Fruit fly (Drosophila melanogaster) whole organism, embryonic: ENCODE measurements around the gene GC.

Experiments
- Atf-2 ChIP-seq: fragments of 200-800 bp; sonication (Bioruptor generic); optimal IDR thresholded peaks from 2 replicates; lab custom pipeline; 2016; ENCODE audit warnings: missing biosample characterization, missing genetic modification characterization
- CG10209 ChIP-seq: fragments of 200-800 bp; sonication (Bioruptor generic); optimal IDR thresholded peaks from 3 replicates; lab custom pipeline; 2017; ENCODE audit warnings: missing biosample characterization, mild to moderate bottlenecking, missing genetic modification characterization, missing genetic modification reagents
- CG10267 ChIP-seq: fragments of 200-800 bp; sonication (Bioruptor generic); optimal IDR thresholded peaks from 2 replicates; lab custom pipeline; 2018; ENCODE audit warnings: missing biosample characterization, mild to moderate bottlenecking, missing genetic modification characterization, moderate library complexity
- CG11085 ChIP-seq: fragments of 200-800 bp; sonication (Bioruptor generic); IDR thresholded peaks from 2 replicates; pipeline ENCODE4 v1.3.6; 2022; ENCODE audit warnings: missing biosample characterization, missing genetic modification characterization
- CG11398 ChIP-seq: fragments of 200-800 bp; sonication (Bioruptor generic); optimal IDR thresholded peaks from 2 replicates; lab custom pipeline; 2016; ENCODE audit warnings: missing biosample characterization, missing genetic modification characterization
- CG11696 ChIP-seq: fragments of 200-800 bp; sonication (Bioruptor generic); IDR thresholded peaks from 2 replicates; pipeline ENCODE4 v1.3.6; 2022; ENCODE audit warnings: missing biosample characterization, missing genetic modification characterization
- CG12659 ChIP-seq: fragments of 200-800 bp; sonication (Bioruptor generic); optimal IDR thresholded peaks from 3 replicates; lab custom pipeline; 2017; ENCODE audit warnings: mild to moderate bottlenecking, missing biosample characterization, missing genetic modification reagents, missing genetic modification characterization
- CG14965 ChIP-seq: fragments of 200-800 bp; sonication (Bioruptor generic); optimal IDR thresholded peaks from 2 replicates; lab custom pipeline; 2016; ENCODE audit warnings: missing biosample characterization, missing genetic modification characterization, borderline replicate concordance
- CG15479 ChIP-seq: fragments of 200-800 bp; sonication (Bioruptor generic); optimal IDR thresholded peaks from 3 replicates; lab custom pipeline; 2019; ENCODE audit warnings: missing biosample characterization, mild to moderate bottlenecking, missing genetic modification characterization, moderate library complexity
- CG17385 ChIP-seq: fragments of 200-800 bp; sonication (Bioruptor generic); optimal IDR thresholded peaks from 3 replicates; lab custom pipeline; 2018; ENCODE audit warnings: missing biosample characterization, mild to moderate bottlenecking, missing genetic modification characterization
- CG18764 ChIP-seq: fragments of 200-800 bp; sonication (Bioruptor generic); optimal IDR thresholded peaks from 3 replicates; lab custom pipeline; 2016; ENCODE audit warnings: missing biosample characterization, missing genetic modification characterization
- CG2202 ChIP-seq: fragments of 200-800 bp; sonication (Bioruptor generic); optimal IDR thresholded peaks from 2 replicates; lab custom pipeline; 2018; ENCODE audit warnings: missing biosample characterization, mild to moderate bottlenecking, missing genetic modification characterization
- CG2889 ChIP-seq: fragments of 200-800 bp; sonication (Bioruptor generic); IDR thresholded peaks from 3 replicates; pipeline ENCODE4 v1.3.6; 2022; ENCODE audit warnings: missing biosample characterization, missing genetic modification characterization
- CG31388 ChIP-seq: fragments of 200-800 bp; sonication (Bioruptor generic); optimal IDR thresholded peaks from 2 replicates; lab custom pipeline; 2016; ENCODE audit warnings: missing biosample characterization, missing genetic modification characterization
- CG3281 ChIP-seq: fragments of 200-800 bp; sonication (Bioruptor generic); optimal IDR thresholded peaks from 3 replicates; lab custom pipeline; 2017; ENCODE audit warnings: missing biosample characterization, mild to moderate bottlenecking, missing genetic modification characterization
- CG3407 ChIP-seq: fragments of 200-800 bp; sonication (Bioruptor generic); optimal IDR thresholded peaks from 2 replicates; lab custom pipeline; 2018; ENCODE audit warnings: missing biosample characterization, mild to moderate bottlenecking, missing genetic modification characterization
- CG6689 ChIP-seq: fragments of 200-800 bp; sonication (Bioruptor generic); IDR thresholded peaks from 2 replicates; pipeline ENCODE4 v1.3.6; 2022; ENCODE audit warnings: missing biosample characterization, missing genetic modification characterization
- CG7987 ChIP-seq: fragments of 200-800 bp; sonication (Bioruptor generic); optimal IDR thresholded peaks from 2 replicates; lab custom pipeline; 2018; ENCODE audit warnings: missing biosample characterization, mild to moderate bottlenecking, missing genetic modification characterization, moderate library complexity
- D ChIP-seq, 2 experiments: fragments of 200-800 bp in 1 of 2; fragments of >200 bp in 1 of 2; sonication (Bioruptor generic) in 1 of 2; optimal IDR thresholded peaks; 2 replicates in 1 of 2; 3 replicates in 1 of 2; lab custom pipeline; 2017; ENCODE audit warnings: mild to moderate bottlenecking in 1 of 2, missing biosample characterization in 1 of 2, missing genetic modification characterization in 1 of 2, missing genetic modification reagents in 1 of 2
- Dad ChIP-seq: fragments of 200-800 bp; sonication (Bioruptor generic); optimal IDR thresholded peaks from 3 replicates; lab custom pipeline; 2016; ENCODE audit warnings: missing biosample characterization, missing genetic modification characterization
- Dek ChIP-seq: fragments of 200-800 bp; sonication (Bioruptor generic); optimal IDR thresholded peaks from 3 replicates; lab custom pipeline; 2019; ENCODE audit warnings: missing biosample characterization, mild to moderate bottlenecking, missing genetic modification characterization, moderate library complexity
- Doc2 ChIP-seq: fragments of 200-800 bp; sonication (Bioruptor generic); IDR thresholded peaks from 2 replicates; pipeline ENCODE4 v1.3.6; 2022; ENCODE audit warnings: missing biosample characterization, missing genetic modification characterization
- Doc3 ChIP-seq: fragments of 200-800 bp; sonication (Bioruptor generic); IDR thresholded peaks from 3 replicates; pipeline ENCODE4 v1.3.6; 2022; ENCODE audit warnings: missing biosample characterization, missing genetic modification characterization; ENCODE audit not compliant: partially characterized antibody
- Hand ChIP-seq: fragments of 200-800 bp; sonication (Bioruptor generic); optimal IDR thresholded peaks from 2 replicates; lab custom pipeline; 2017; ENCODE audit warnings: mild to moderate bottlenecking, missing biosample characterization, missing genetic modification reagents, missing genetic modification characterization
- Mad ChIP-seq: fragments of 200-800 bp; sonication (Bioruptor generic); optimal IDR thresholded peaks from 2 replicates; lab custom pipeline; 2016; ENCODE audit warnings: missing biosample characterization, missing genetic modification characterization
- Nf-YC ChIP-seq: fragments of 200-800 bp; optimal IDR thresholded peaks from 3 replicates; lab custom pipeline; 2019; ENCODE audit warnings: missing biosample characterization, mild to moderate bottlenecking, missing genetic modification characterization, moderate library complexity
- Six4 ChIP-seq: fragments of 200-800 bp; sonication (Bioruptor generic); optimal IDR thresholded peaks from 2 replicates; lab custom pipeline; 2016; ENCODE audit warnings: missing biosample characterization, missing genetic modification characterization
- Ssrp ChIP-seq: fragments of 200-800 bp; sonication (Bioruptor generic); optimal IDR thresholded peaks from 2 replicates; lab custom pipeline; 2018; ENCODE audit warnings: missing biosample characterization, mild to moderate bottlenecking, missing genetic modification characterization, moderate library complexity
- br ChIP-seq: fragments of >200 bp; optimal IDR thresholded peaks from 2 replicates; lab custom pipeline; 2017
- crol ChIP-seq: fragments of 200-800 bp; sonication (Bioruptor generic); IDR thresholded peaks from 2 replicates; pipeline ENCODE4 v1.3.6; 2022; ENCODE audit warnings: missing biosample characterization, missing genetic modification characterization
- crp ChIP-seq, 2 experiments: fragments of 200-800 bp; sonication (Bioruptor generic); optimal IDR thresholded peaks; 2 replicates in 1 of 2; 3 replicates in 1 of 2; lab custom pipeline; 2017; ENCODE audit warnings: missing biosample characterization in 2 of 2, missing genetic modification characterization in 2 of 2, mild to moderate bottlenecking in 1 of 2, moderate library complexity in 1 of 2
- disco-r ChIP-seq: fragments of 200-800 bp; sonication (Bioruptor generic); optimal IDR thresholded peaks from 2 replicates; lab custom pipeline; 2016; ENCODE audit warnings: missing biosample characterization, missing genetic modification characterization
- dm ChIP-seq: fragments of 200-800 bp; sonication (Bioruptor generic); optimal IDR thresholded peaks from 3 replicates; lab custom pipeline; 2016; ENCODE audit warnings: missing biosample characterization, missing genetic modification characterization
- fu2 ChIP-seq: fragments of 200-800 bp; sonication (Bioruptor generic); optimal IDR thresholded peaks from 2 replicates; lab custom pipeline; 2016; ENCODE audit warnings: missing biosample characterization, missing genetic modification characterization
- gfzf ChIP-seq: fragments of 200-800 bp; sonication (Bioruptor generic); optimal IDR thresholded peaks from 2 replicates; lab custom pipeline; 2016; ENCODE audit warnings: missing biosample characterization, mild to moderate bottlenecking, missing genetic modification characterization, moderate library complexity
- gsb ChIP-seq: fragments of 200-800 bp; sonication (Bioruptor generic); IDR thresholded peaks from 2 replicates; pipeline ENCODE4 v1.3.6; 2022; ENCODE audit warnings: missing biosample characterization, missing genetic modification characterization
- ham ChIP-seq: fragments of 200-800 bp; sonication (Bioruptor generic); IDR thresholded peaks from 2 replicates; pipeline ENCODE4 v1.3.6; 2022; ENCODE audit warnings: missing biosample characterization, missing genetic modification characterization
- hth ChIP-seq: fragments of >200 bp; optimal IDR thresholded peaks from 2 replicates; lab custom pipeline; 2017; ENCODE audit warnings: inconsistent platforms
- klu ChIP-seq: fragments of 200-800 bp; sonication (Bioruptor generic); IDR thresholded peaks from 2 replicates; pipeline ENCODE4 v1.3.6; 2022; ENCODE audit warnings: missing biosample characterization, missing genetic modification characterization
- mam ChIP-seq: fragments of 200-800 bp; sonication (Bioruptor generic); optimal IDR thresholded peaks from 3 replicates; lab custom pipeline; 2016; ENCODE audit warnings: missing biosample characterization, missing genetic modification characterization
- org-1 ChIP-seq: fragments of 200-800 bp; sonication (Bioruptor generic); optimal IDR thresholded peaks from 2 replicates; lab custom pipeline; 2017; ENCODE audit warnings: missing biosample characterization, missing genetic modification characterization
- pan ChIP-seq, 4 experiments: fragments of >200 bp in 3 of 4; fragments of 200-800 bp in 1 of 4; sonication (Bioruptor generic) in 1 of 4; optimal IDR thresholded peaks in 3 of 4; IDR thresholded peaks in 1 of 4; 2 replicates each; pipeline versions ENCODE4 v1.3.6 to Lab custom; 2017 to 2022; ENCODE audit warnings: missing biosample characterization in 2 of 4, missing genetic modification characterization in 2 of 4, mixed read lengths in 1 of 4
- sima ChIP-seq: fragments of 200-800 bp; sonication (Bioruptor generic); optimal IDR thresholded peaks from 2 replicates; lab custom pipeline; 2016; ENCODE audit warnings: missing biosample characterization, missing genetic modification characterization
- sr ChIP-seq: fragments of 200-800 bp; sonication (Bioruptor generic); IDR thresholded peaks from 3 replicates; pipeline ENCODE4 v1.3.6; 2022; ENCODE audit warnings: missing biosample characterization, missing genetic modification characterization
- toy ChIP-seq: fragments of 200-800 bp; sonication (Bioruptor generic); IDR thresholded peaks from 2 replicates; pipeline ENCODE4 v1.3.6; 2022; ENCODE audit warnings: missing biosample characterization, missing genetic modification characterization
- trem ChIP-seq: fragments of 200-800 bp; optimal IDR thresholded peaks from 3 replicates; lab custom pipeline; 2019; ENCODE audit warnings: missing biosample characterization, mild to moderate bottlenecking, missing genetic modification characterization, moderate library complexity
- unc-4 ChIP-seq: fragments of 200-800 bp; sonication (Bioruptor generic); IDR thresholded peaks from 2 replicates; pipeline ENCODE4 v1.3.6; 2022; ENCODE audit warnings: missing biosample characterization, missing genetic modification characterization; ENCODE audit not compliant: partially characterized antibody
- vvl ChIP-seq: fragments of 200-800 bp; sonication (Bioruptor generic); IDR thresholded peaks from 2 replicates; pipeline ENCODE4 v1.3.6; 2022; ENCODE audit warnings: missing biosample characterization, missing genetic modification characterization
- zfh2 ChIP-seq: fragments of 200-800 bp; sonication (Bioruptor generic); optimal IDR thresholded peaks from 2 replicates; lab custom pipeline; 2016; ENCODE audit warnings: missing biosample characterization, missing genetic modification characterization

The GC gene

DNA sequence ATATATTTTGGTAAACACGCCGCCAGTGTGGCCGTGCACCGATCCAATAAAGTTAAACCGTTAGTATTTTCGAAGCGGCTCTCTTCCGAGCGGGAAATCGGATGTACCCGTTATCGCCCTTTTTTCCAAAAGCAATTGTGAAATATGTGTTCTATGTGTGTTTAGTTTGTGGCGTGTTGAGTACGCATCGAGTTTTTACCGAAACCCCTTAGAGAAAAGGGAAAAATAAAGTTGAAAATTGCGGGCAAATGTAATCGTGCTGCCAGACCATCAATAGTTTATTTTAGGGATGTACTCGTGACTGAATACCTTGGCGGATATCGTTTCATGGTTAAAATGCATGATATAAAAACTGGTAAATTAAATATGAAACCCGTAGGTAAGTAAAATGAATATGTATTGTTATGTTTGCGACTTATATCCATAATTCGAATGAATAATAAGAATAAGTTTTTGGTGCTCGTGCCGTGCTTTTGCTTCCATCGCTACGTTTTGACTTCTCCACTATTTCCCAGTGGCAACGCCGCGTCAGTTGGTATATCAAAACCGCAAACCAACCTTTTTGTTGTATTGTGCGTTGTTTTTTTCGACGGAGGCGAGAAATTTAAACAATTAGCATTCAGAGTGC lies 10.2 kb upstream of the GC start, which contains the start of the genes Mettl2 and Bgb (continued):
- peak; percentile 61 for TF ChIP-seq Dek (tag; lab: Kevin White, UChicago)
- TF ChIP-seq Nf-YC (tag; lab: Kevin White, UChicago), result peak; percentile 62
- TF ChIP-seq pan (optimal IDR thresholded peaks at IDR 0.05; lab: Kevin White, UChicago), result no peak
- peak in 1 of 2 experiments; percentile 79 for TF ChIP-seq pan (GFP tag; optimal IDR thresholded peaks at IDR 0.05 in 1 of 2, IDR thresholded peaks at IDR 0.05 in 1 of 2)
- peak; percentile 57; the same call in 1 of the 2 replicates for TF ChIP-seq Doc2 (GFP tag; lab: Robert Waterston, UW)
- peak; percentile 78 for TF ChIP-seq trem
- TF ChIP-seq Atf-2 (GFP tag; lab: Kevin White, UChicago), result peak; percentile 64
- peak; percentile 43 for TF ChIP-seq CG31388 (GFP tag; lab: Kevin White, UChicago)
- TF ChIP-seq hth (lab: Kevin White, UChicago), result no peak
- peak; percentile 88 for TF ChIP-seq CG6689
- peak; percentile 90 for TF ChIP-seq mam (GFP tag; lab: Kevin White, UChicago)
- peak; percentile 1 for TF ChIP-seq CG2202
- peak; percentile 63 for TF ChIP-seq CG3281 (GFP tag; lab: Kevin White, UChicago)
- peak; percentile 91 for TF ChIP-seq zfh2 (GFP tag; lab: Kevin White, UChicago)
- 0 out of 2 replicates have a peak, but pooled peaks have one; percentile 29 for TF ChIP-seq CG11696 (GFP tag; lab: Robert Waterston, UW)
- peak; percentile 69 for TF ChIP-seq Mad (GFP tag; lab: Kevin White, UChicago)
- no peak for TF ChIP-seq CG15479 (GFP tag; lab: Kevin White, UChicago)
- no peak for TF ChIP-seq CG14965
- peak; percentile 63 for TF ChIP-seq Six4 (GFP tag; lab: Kevin White, UChicago)
- peak; percentile 40 for TF ChIP-seq sima (GFP tag; lab: Kevin White, UChicago)
- peak; percentile 81 for TF ChIP-seq vvl (GFP tag; lab: Robert Waterston, UW)
- TF ChIP-seq Hand (GFP tag; lab: Kevin White, UChicago), result no peak
- no peak for TF ChIP-seq gsb
- TF ChIP-seq CG10209 (GFP tag; lab: Kevin White, UChicago), result peak; percentile 55
- TF ChIP-seq Dad (GFP tag; lab: Kevin White, UChicago), result peak; percentile 67
- peak; percentile 86 for TF ChIP-seq klu (GFP tag; lab: Robert Waterston, UW)
- TF ChIP-seq disco-r, result peak; percentile 60
- no peak for TF ChIP-seq sr (GFP tag; lab: Robert Waterston, UW)
- TF ChIP-seq CG11085 (GFP tag; lab: Robert Waterston, UW), result peak; percentile 45; the same call in 1 of the 2 replicates
- TF ChIP-seq crol (GFP tag; lab: Robert Waterston, UW), result no peak
- TF ChIP-seq dm (GFP tag; lab: Kevin White, UChicago), result peak; percentile 35
- no peak for TF ChIP-seq CG11398 (GFP tag; lab: Kevin White, UChicago)
- TF ChIP-seq br (lab: Kevin White, UChicago), result no peak
- peak; percentile 71 for TF ChIP-seq fu2 (GFP tag; lab: Kevin White, UChicago)
- peak; percentile 86 for TF ChIP-seq Doc3 (GFP tag; lab: Robert Waterston, UW)
- peak; percentile 73 for TF ChIP-seq Ssrp (tag; lab: Kevin White, UChicago)
- TF ChIP-seq CG17385 (GFP tag; lab: Kevin White, UChicago), result no peak
- TF ChIP-seq CG3407 (GFP tag; lab: Kevin White, UChicago), result peak; percentile 18
- TF ChIP-seq org-1 (GFP tag; lab: Kevin White, UChicago), result peak; percentile 13
- peak in 1 of 2 experiments; percentile 42 for TF ChIP-seq crp (GFP tag; optimal IDR thresholded peaks at IDR 0.05; lab: Kevin White, UChicago)
- no peak for TF ChIP-seq D (optimal IDR thresholded peaks at IDR 0.05; lab: Kevin White, UChicago)
- TF ChIP-seq D (GFP tag; optimal IDR thresholded peaks at IDR 0.05; lab: Kevin White, UChicago), result peak; percentile 46
- TF ChIP-seq CG18764, result peak; percentile 72
- peak; percentile 66 for TF ChIP-seq CG10267 (tag; lab: Kevin White, UChicago)
- no peak for TF ChIP-seq CG7987
- TF ChIP-seq unc-4 (GFP tag; lab: Robert Waterston, UW), result peak; percentile 72
- TF ChIP-seq CG12659 (GFP tag; lab: Kevin White, UChicago), result peak; percentile 78
- TF ChIP-seq toy (GFP tag; lab: Robert Waterston, UW), result peak; percentile 51; the same call in 1 of the 2 replicates
- TF ChIP-seq CG2889, result peak; percentile 47; the same call in 1 of the 3 replicates
- TF ChIP-seq gfzf (GFP tag; lab: Kevin White, UChicago), result peak; percentile 64
- 0 out of 2 replicates have a peak, but pooled peaks have one; percentile 31 for TF ChIP-seq ham (GFP tag; lab: Robert Waterston, UW)
